Worm (Caenorhabditis elegans) whole organism, mixed stage, embryonic: ENCODE measurements around the gene fbxb-24.

Experiments
- lsy-2 ChIP-seq: fragments of 150-350 bp; optimal IDR thresholded peaks from 2 replicates; lab custom pipeline; 2014; ENCODE audit warnings: missing biosample characterization, missing genetic modification characterization
- nhr-12 ChIP-seq: fragments of 150-350 bp; optimal IDR thresholded peaks from 2 replicates; lab custom pipeline; 2014; ENCODE audit warnings: missing biosample characterization, missing genetic modification characterization
- nhr-237 ChIP-seq: fragments of 150-350 bp; optimal IDR thresholded peaks from 2 replicates; lab custom pipeline; 2014; ENCODE audit warnings: missing biosample characterization, missing genetic modification characterization
- pha-4 ChIP-seq: fragments of 150-350 bp; optimal IDR thresholded peaks from 2 replicates; lab custom pipeline; 2018; ENCODE audit warnings: missing biosample characterization, missing genetic modification reagents, missing genetic modification characterization
- unc-62 ChIP-seq: fragments of 150-350 bp; optimal IDR thresholded peaks from 2 replicates; lab custom pipeline; 2014; ENCODE audit warnings: missing biosample characterization, missing genetic modification reagents, missing genetic modification characterization

ce11 chrIII:11931960-11932359 is 23.2 kb downstream of the fbxb-24 start:
- TF ChIP-seq unc-62: no peak
- no peak for TF ChIP-seq nhr-12 (tag; lab: Kevin White, UChicago)
- TF ChIP-seq nhr-237: no peak
- no peak for TF ChIP-seq pha-4
- no peak for TF ChIP-seq lsy-2
